Fruit fly (Drosophila melanogaster): ENCODE results near the gene DopEcR.
A peak's percentile ranks its signal among the peaks of the same experiment; 100 is the strongest.

Gene DopEcR

DNA sequence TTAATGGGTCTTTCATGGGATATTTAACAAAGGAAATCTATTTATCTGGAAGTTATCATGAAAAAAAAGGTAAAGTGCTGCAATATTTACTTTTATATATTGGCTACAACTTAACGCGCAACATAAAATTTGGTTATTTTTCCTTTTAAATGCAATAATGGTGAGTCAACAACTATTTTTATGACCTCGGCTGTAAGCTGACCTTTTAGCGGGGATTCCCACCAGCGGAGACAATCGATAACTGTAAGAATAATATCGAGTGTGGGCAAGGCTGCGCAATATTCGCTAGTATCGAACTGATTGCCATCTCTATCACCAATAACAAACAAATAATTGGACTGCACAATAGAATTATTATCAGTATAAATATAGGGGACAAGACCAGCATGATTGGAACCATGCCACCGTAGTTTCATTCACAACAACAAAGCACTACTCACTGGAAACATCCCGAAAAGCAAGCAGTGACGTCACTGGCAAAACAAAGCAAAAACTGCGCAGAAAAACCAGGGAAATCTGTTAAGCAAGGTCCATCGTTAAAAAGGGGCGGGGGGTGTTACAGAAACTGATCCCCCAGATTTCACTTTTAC, 23.1 kb upstream of the DopEcR start, which contains the start of gene Syx17 (continued):
- peak; percentile 72; the same call in 2 of the 3 replicates for TF ChIP-seq CG6163 (GFP tag; IDR thresholded peaks at IDR 0.05)
- peak; percentile 63 for TF ChIP-seq net (GFP tag; optimal IDR thresholded peaks at IDR 0.05)
- peak; percentile 41 for TF ChIP-seq topi (GFP tag; optimal IDR thresholded peaks at IDR 0.05)
- peak; percentile 36 for TF ChIP-seq CG34406 (GFP tag; optimal IDR thresholded peaks at IDR 0.05)
- peak; percentile 39 for TF ChIP-seq Sox102F (GFP tag; optimal IDR thresholded peaks at IDR 0.05)
- TF ChIP-seq cyc (GFP tag; optimal IDR thresholded peaks at IDR 0.05), result peak; percentile 55
- TF ChIP-seq CG31627 (GFP tag; optimal IDR thresholded peaks at IDR 0.05), result peak; percentile 65
- TF ChIP-seq dac (GFP tag; optimal IDR thresholded peaks at IDR 0.05), result no peak
- no peak for TF ChIP-seq CG6792 (GFP tag; optimal IDR thresholded peaks at IDR 0.05)
- TF ChIP-seq OdsH (GFP tag; optimal IDR thresholded peaks at IDR 0.05), result peak; percentile 57
- peak; percentile 86 for TF ChIP-seq Eip78C (GFP tag)
- TF ChIP-seq vri (GFP tag; optimal IDR thresholded peaks at IDR 0.05), result peak; percentile 25
- no peak for TF ChIP-seq Blimp-1 (GFP tag; optimal IDR thresholded peaks at IDR 0.05)
- no peak for TF ChIP-seq CG9139 (GFP tag; optimal IDR thresholded peaks at IDR 0.05)
- peak; percentile 23 for TF ChIP-seq spab (GFP tag; optimal IDR thresholded peaks at IDR 0.05)
- TF ChIP-seq Hr39 (GFP tag; optimal IDR thresholded peaks at IDR 0.05), result peak; percentile 65
- peak; percentile 47 for TF ChIP-seq CG10669 (GFP tag; optimal IDR thresholded peaks at IDR 0.05)
- TF ChIP-seq CG15336 (GFP tag; IDR thresholded peaks at IDR 0.05), result peak; percentile 67
- TF ChIP-seq CG3919 (GFP tag; optimal IDR thresholded peaks at IDR 0.05), result peak; percentile 62
- peak; percentile 45 for TF ChIP-seq acj6 (GFP tag; optimal IDR thresholded peaks at IDR 0.05)
- peak; percentile 61 for TF ChIP-seq esn (GFP tag; optimal IDR thresholded peaks at IDR 0.05)
- peak; percentile 59 for TF ChIP-seq CG32006 (GFP tag; optimal IDR thresholded peaks at IDR 0.05)
- no peak for TF ChIP-seq Sox15 (GFP tag; optimal IDR thresholded peaks at IDR 0.05)
- TF ChIP-seq fkh (GFP tag; optimal IDR thresholded peaks at IDR 0.05), result peak; percentile 88
- TF ChIP-seq Ets21C (GFP tag; optimal IDR thresholded peaks at IDR 0.05), result peak; percentile 11
- no peak for TF ChIP-seq fd59A (GFP tag; optimal IDR thresholded peaks at IDR 0.05)
- peak; percentile 77 for TF ChIP-seq Sox14 (GFP tag; optimal IDR thresholded peaks at IDR 0.05)
- TF ChIP-seq Eip93F (GFP tag; optimal IDR thresholded peaks at IDR 0.05), result no peak
- peak; percentile 77 for TF ChIP-seq eg (GFP tag; IDR thresholded peaks at IDR 0.05)
- peak; percentile 60 for TF ChIP-seq Smox (GFP tag; optimal IDR thresholded peaks at IDR 0.05)
- TF ChIP-seq dsx (GFP tag; optimal IDR thresholded peaks at IDR 0.05; ENCODE audit: poor library complexity, severe bottlenecking), result peak; percentile 23
- TF ChIP-seq svp (GFP tag), result peak; percentile 99
- TF ChIP-seq fd85E (GFP tag; optimal IDR thresholded peaks at IDR 0.05), result no peak

DNA sequence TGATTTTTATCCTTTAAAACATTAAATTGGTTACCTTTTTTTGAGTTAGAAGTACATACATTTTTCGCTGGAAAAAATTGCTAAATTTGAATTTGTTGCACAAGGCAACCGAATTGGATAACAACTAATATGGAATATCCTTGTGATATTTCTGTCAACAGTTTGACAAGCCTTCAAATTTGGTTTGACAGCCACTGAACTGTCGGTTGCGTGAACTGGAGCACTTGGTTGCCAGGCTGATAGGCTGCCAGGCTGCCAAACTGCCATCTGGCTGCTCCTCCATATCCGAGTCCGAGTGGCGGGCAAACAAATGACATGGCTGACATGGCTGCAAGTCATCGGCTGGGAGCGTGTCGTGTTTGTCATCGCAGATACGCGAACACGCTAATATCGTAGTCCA, 21.1 kb upstream of the DopEcR start:
- TF ChIP-seq Lpt (GFP tag; optimal IDR thresholded peaks at IDR 0.05), result no peak
- TF ChIP-seq eg (GFP tag; IDR thresholded peaks at IDR 0.05), result no peak
- no peak for TF ChIP-seq CG8319 (GFP tag; optimal IDR thresholded peaks at IDR 0.05)
- no peak for TF ChIP-seq fd59A (GFP tag; optimal IDR thresholded peaks at IDR 0.05)
- no peak for TF ChIP-seq CG11762 (GFP tag; optimal IDR thresholded peaks at IDR 0.05; ENCODE audit: insufficient read depth)
- TF ChIP-seq Eip78C (GFP tag), result no peak
- no peak for TF ChIP-seq Gug (GFP tag; IDR thresholded peaks at IDR 0.05)
- no peak for TF ChIP-seq lz (GFP tag; optimal IDR thresholded peaks at IDR 0.05)
- TF ChIP-seq svp (GFP tag), result no peak
- no peak for TF ChIP-seq acj6 (GFP tag; optimal IDR thresholded peaks at IDR 0.05)
- TF ChIP-seq CG10669 (GFP tag; optimal IDR thresholded peaks at IDR 0.05), result no peak
- no peak for TF ChIP-seq spab (GFP tag; optimal IDR thresholded peaks at IDR 0.05)
- TF ChIP-seq fkh (GFP tag; optimal IDR thresholded peaks at IDR 0.05), result no peak
- no peak for TF ChIP-seq CG8632 (GFP tag; optimal IDR thresholded peaks at IDR 0.05)
- no peak for TF ChIP-seq Ets96B (tag; optimal IDR thresholded peaks at IDR 0.05)
- no peak for TF ChIP-seq achi (GFP tag; optimal IDR thresholded peaks at IDR 0.05)
- no peak for TF ChIP-seq ss (GFP tag; optimal IDR thresholded peaks at IDR 0.05)
- no peak for TF ChIP-seq vri (GFP tag; optimal IDR thresholded peaks at IDR 0.05)
- no peak for TF ChIP-seq cyc (GFP tag; optimal IDR thresholded peaks at IDR 0.05)

Data from whole organism, prepupa.